Fruit fly (Drosophila melanogaster) whole organism, wandering third instar larva: ENCODE measurements around the gene Sbp2.

ENCODE experiments used
- Abd-B ChIP-seq: fragments of >200 bp; optimal IDR thresholded peaks from 2 replicates; lab custom pipeline; 2017; ENCODE audit warnings: missing biosample characterization, missing genetic modification characterization
- CG32264 ChIP-seq: fragments of 200-800 bp; sonication (Bioruptor generic); optimal IDR thresholded peaks from 2 replicates; lab custom pipeline; 2016; ENCODE audit warnings: missing biosample characterization, missing genetic modification characterization
- CG9705 ChIP-seq: fragments of 200-800 bp; sonication (Bioruptor generic); optimal IDR thresholded peaks from 2 replicates; lab custom pipeline; 2018; ENCODE audit warnings: missing biosample characterization, mild to moderate bottlenecking, missing genetic modification characterization
- CrebA ChIP-seq: fragments of 200-800 bp; sonication (Bioruptor generic); optimal IDR thresholded peaks from 2 replicates; lab custom pipeline; 2016; ENCODE audit warnings: missing biosample characterization, mild to moderate bottlenecking, missing genetic modification characterization, borderline replicate concordance
- Dfd ChIP-seq: fragments of >200 bp; optimal IDR thresholded peaks from 2 replicates; lab custom pipeline; 2017; ENCODE audit warnings: missing biosample characterization, missing genetic modification characterization
- Dif ChIP-seq: fragments of 200-275, 200-300 bp; sonication (Bioruptor generic); optimal IDR thresholded peaks from 2 replicates; lab custom pipeline; 2018; ENCODE audit warnings: missing biosample characterization, missing genetic modification characterization; ENCODE audit not compliant: partially characterized antibody
- GATAd ChIP-seq: sonication (Bioruptor generic); optimal IDR thresholded peaks from 2 replicates; lab custom pipeline; 2016; ENCODE audit warnings: missing biosample characterization, missing genetic modification characterization
- HLH106 ChIP-seq: fragments of 200-800 bp; optimal IDR thresholded peaks from 3 replicates; lab custom pipeline; 2019; ENCODE audit warnings: missing biosample characterization, mild to moderate bottlenecking, missing genetic modification characterization, moderate library complexity
- Hnf4 ChIP-seq: fragments of 200-800 bp; sonication (Bioruptor generic); optimal IDR thresholded peaks from 2 replicates; lab custom pipeline; 2016; ENCODE audit warnings: missing biosample characterization, mild to moderate bottlenecking, missing genetic modification characterization
- Hr78 ChIP-seq: fragments of >200 bp; optimal IDR thresholded peaks from 2 replicates; lab custom pipeline; 2017; ENCODE audit warnings: missing biosample characterization, missing genetic modification characterization
- Hr83 ChIP-seq: fragments of 200-300 bp; sonication (Bioruptor generic); optimal IDR thresholded peaks from 2 replicates; lab custom pipeline; 2016; ENCODE audit warnings: missing biosample characterization, mild to moderate bottlenecking, missing genetic modification characterization, moderate library complexity; ENCODE audit not compliant: poor library complexity, severe bottlenecking
- Jra ChIP-seq: sonication (Bioruptor generic); optimal IDR thresholded peaks from 2 replicates; lab custom pipeline; 2016; ENCODE audit warnings: missing biosample characterization, missing genetic modification characterization
- Mio ChIP-seq: sonication (Bioruptor generic); optimal IDR thresholded peaks from 2 replicates; lab custom pipeline; 2016; ENCODE audit warnings: missing biosample characterization, missing genetic modification characterization
- Myc ChIP-seq: fragments of >200 bp; optimal IDR thresholded peaks from 2 replicates; lab custom pipeline; 2017
- N ChIP-seq: fragments of >200 bp; optimal IDR thresholded peaks from 2 replicates; lab custom pipeline; 2018; ENCODE audit warnings: missing biosample characterization, missing external identifiers, missing genetic modification characterization
- OdsH ChIP-seq: fragments of 200-800 bp; sonication (Bioruptor generic); optimal IDR thresholded peaks from 2 replicates; lab custom pipeline; 2016; ENCODE audit warnings: missing biosample characterization, mild to moderate bottlenecking, missing genetic modification characterization
- Rel ChIP-seq, 2 experiments: fragments of 200-800 bp; sonication (Bioruptor generic) in 1 of 2; optimal IDR thresholded peaks; 2 replicates in 1 of 2; 3 replicates in 1 of 2; lab custom pipeline; 2016 to 2019; ENCODE audit warnings: mild to moderate bottlenecking in 2 of 2, missing biosample characterization in 2 of 2, missing genetic modification characterization in 2 of 2, moderate library complexity in 1 of 2
- Sp1 ChIP-seq: fragments of 200-800 bp; sonication (Bioruptor generic); optimal IDR thresholded peaks from 3 replicates; lab custom pipeline; 2019; ENCODE audit warnings: missing biosample characterization, mild to moderate bottlenecking, missing genetic modification characterization, moderate library complexity
- Vsx2 ChIP-seq: fragments of 200-300, 225-300 bp; sonication (Bioruptor generic); optimal IDR thresholded peaks from 2 replicates; lab custom pipeline; 2018; ENCODE audit warnings: missing biosample characterization, missing genetic modification characterization; ENCODE audit not compliant: partially characterized antibody
- br ChIP-seq: fragments of 200-800 bp; sonication (Bioruptor generic); optimal IDR thresholded peaks from 2 replicates; lab custom pipeline; 2016; ENCODE audit warnings: missing biosample characterization, missing genetic modification characterization
- brk ChIP-seq: fragments of 200-800 bp; sonication (Bioruptor generic); optimal IDR thresholded peaks from 2 replicates; lab custom pipeline; 2016; ENCODE audit warnings: missing biosample characterization, mild to moderate bottlenecking, missing genetic modification characterization
- dl ChIP-seq, 2 experiments: fragments of 175-275, 200-275 bp in 1 of 2; fragments of 200-275 bp in 1 of 2; sonication (Bioruptor generic); optimal IDR thresholded peaks; lab custom pipeline; 2018; ENCODE audit warnings: mild to moderate bottlenecking in 2 of 2, missing biosample characterization in 2 of 2, missing genetic modification characterization in 2 of 2, moderate library complexity in 2 of 2; ENCODE audit not compliant: partially characterized antibody in 2 of 2, insufficient read depth in 1 of 2
- dmrt93B ChIP-seq: fragments of 200-800 bp; sonication (Bioruptor generic); optimal IDR thresholded peaks from 2 replicates; lab custom pipeline; 2018; ENCODE audit warnings: missing biosample characterization, mild to moderate bottlenecking, missing genetic modification characterization
- dsf ChIP-seq: sonication (Bioruptor generic); optimal IDR thresholded peaks from 2 replicates; lab custom pipeline; 2016; ENCODE audit warnings: missing biosample characterization, missing genetic modification characterization, borderline replicate concordance
- ey ChIP-seq: fragments of 200-800 bp; sonication (Bioruptor generic); optimal IDR thresholded peaks from 2 replicates; lab custom pipeline; 2016; ENCODE audit warnings: missing biosample characterization, missing genetic modification characterization
- foxo ChIP-seq, 2 experiments: fragments of 200-800 bp; sonication (Bioruptor generic); optimal IDR thresholded peaks; 2 replicates in 1 of 2; 3 replicates in 1 of 2; lab custom pipeline; 2016 to 2017; ENCODE audit warnings: missing biosample characterization in 2 of 2, missing genetic modification characterization in 2 of 2
- fru ChIP-seq: fragments of 200-800 bp; sonication (Bioruptor generic); optimal IDR thresholded peaks from 3 replicates; lab custom pipeline; 2016; ENCODE audit warnings: missing biosample characterization, mild to moderate bottlenecking, missing genetic modification characterization
- h ChIP-seq: fragments of 200-800 bp; sonication (Bioruptor generic); optimal IDR thresholded peaks from 3 replicates; lab custom pipeline; 2016; ENCODE audit warnings: missing biosample characterization, mild to moderate bottlenecking, missing genetic modification characterization
- jim ChIP-seq: fragments of 175-275, 200-325 bp; sonication (Bioruptor generic); optimal IDR thresholded peaks from 2 replicates; lab custom pipeline; 2016; ENCODE audit warnings: missing biosample characterization, mild to moderate bottlenecking, missing genetic modification characterization
- lola ChIP-seq: fragments of >200 bp; optimal IDR thresholded peaks from 2 replicates; lab custom pipeline; 2017; ENCODE audit warnings: missing biosample characterization, missing genetic modification characterization
- pan ChIP-seq: fragments of >200 bp; optimal IDR thresholded peaks from 2 replicates; lab custom pipeline; 2017
- psq ChIP-seq: fragments of 200-800 bp; sonication (Bioruptor generic); optimal IDR thresholded peaks from 3 replicates; lab custom pipeline; 2017; ENCODE audit warnings: missing biosample characterization, mild to moderate bottlenecking, missing genetic modification characterization, moderate library complexity
- rgr ChIP-seq: fragments of 200-800 bp; sonication (Bioruptor generic); optimal IDR thresholded peaks from 3 replicates; lab custom pipeline; 2016; ENCODE audit warnings: missing biosample characterization, mild to moderate bottlenecking, missing genetic modification characterization
- sage ChIP-seq: fragments of 200-800 bp; sonication (Bioruptor generic); optimal IDR thresholded peaks from 2 replicates; lab custom pipeline; 2016; ENCODE audit warnings: missing biosample characterization, mild to moderate bottlenecking, missing genetic modification characterization
- sv ChIP-seq: fragments of 200-800 bp; sonication (Bioruptor generic); optimal IDR thresholded peaks from 3 replicates; lab custom pipeline; 2016; ENCODE audit warnings: missing biosample characterization, missing genetic modification characterization
- tai ChIP-seq: sonication (Bioruptor generic); optimal IDR thresholded peaks from 2 replicates; lab custom pipeline; 2016; ENCODE audit warnings: missing biosample characterization, missing genetic modification characterization
- usp ChIP-seq: fragments of >200 bp; optimal IDR thresholded peaks from 2 replicates; lab custom pipeline; 2017; ENCODE audit warnings: missing biosample characterization, missing genetic modification characterization
- woc ChIP-seq: sonication (Bioruptor generic); optimal IDR thresholded peaks from 2 replicates; lab custom pipeline; 2016; ENCODE audit warnings: missing biosample characterization, mild to moderate bottlenecking, missing genetic modification characterization

Sbp2 gene

DNA sequence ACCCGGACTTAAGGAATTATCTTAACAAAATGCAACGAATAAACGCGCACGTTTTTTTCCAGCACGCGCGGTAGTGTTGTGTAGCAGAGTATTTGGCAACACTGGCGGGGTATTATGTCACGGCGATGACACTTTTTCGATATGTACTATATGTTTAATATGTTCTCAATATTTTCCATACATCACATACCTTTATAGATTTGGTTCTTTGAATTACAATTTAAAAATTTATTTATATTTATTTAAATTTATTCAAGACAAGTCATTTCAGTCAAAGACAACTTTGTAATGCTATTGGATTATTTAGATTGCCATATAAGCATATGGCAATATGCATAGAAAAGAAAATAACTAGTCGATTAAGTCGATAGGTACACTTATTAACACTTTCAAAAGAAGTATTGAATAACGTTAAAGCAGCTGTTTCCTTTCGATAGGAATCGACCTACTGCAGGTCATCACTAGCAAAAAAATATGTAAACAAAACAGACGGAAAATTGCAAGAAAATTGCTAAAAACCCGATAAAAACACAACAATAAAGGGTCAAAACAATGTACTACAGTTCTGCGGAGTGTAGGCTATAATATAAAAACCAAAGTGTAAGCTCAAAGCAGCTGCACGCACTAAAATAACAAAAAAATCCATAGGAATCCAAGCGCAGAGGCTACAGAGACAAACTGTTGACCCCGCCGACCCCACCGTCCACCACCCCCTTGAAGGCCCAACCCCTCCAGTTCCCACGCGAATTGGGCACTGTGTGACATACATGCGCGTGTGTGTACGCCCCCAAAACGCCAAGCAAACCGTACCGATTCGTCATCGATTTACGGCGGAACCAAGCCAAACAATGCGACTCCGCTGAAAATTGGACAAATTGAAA lies 42.4 kb downstream of the Sbp2 start, which contains the start of the genes CG7182 and GAPcenA:
CG7182 (minus strand) TSS at position 283 of the 881 bp plus-strand sequence.
GAPcenA (plus strand) TSS at position 462 of the 881 bp plus-strand sequence.
- TF ChIP-seq Hr78 (no peak), tai (GFP tag; lab: Kevin White, UChicago) (no peak), GATAd (no peak), dl (GFP tag; optimal IDR thresholded peaks at IDR 0.05; lab: Kevin White, UChicago; ENCODE audit: insufficient read depth in 1 of 2, partially characterized antibody in 2 of 2) (no peak), rgr (peak; percentile 80), sage (no peak), Abd-B (no peak), Jra (GFP tag; lab: Kevin White, UChicago) (peak; percentile 62), Hr83 (peak; percentile 33), CrebA (GFP tag; lab: Kevin White, UChicago) (no peak), h (peak; percentile 76), brk (GFP tag; lab: Kevin White, UChicago) (no peak), Vsx2 (GFP tag; lab: Kevin White, UChicago) (no peak), CG32264 (GFP tag; lab: Kevin White, UChicago) (no peak), Hnf4 (GFP tag; lab: Kevin White, UChicago) (no peak), Rel (GFP tag; optimal IDR thresholded peaks at IDR 0.05; lab: Kevin White, UChicago) (no peak), Rel (tag; optimal IDR thresholded peaks at IDR 0.05; lab: Kevin White, UChicago) (peak; percentile 85), jim (no peak), woc (GFP tag; lab: Kevin White, UChicago) (no peak), Dfd (GFP tag; lab: Kevin White, UChicago) (no peak), br (GFP tag; lab: Kevin White, UChicago) (peak; percentile 49), Mio (no peak), CG9705 (peak; percentile 64), foxo (GFP tag; optimal IDR thresholded peaks at IDR 0.05; lab: Kevin White, UChicago) (peak in 1 of 2 experiments; percentile 85), OdsH (GFP tag; lab: Kevin White, UChicago) (peak; percentile 62), usp (no peak), ey (GFP tag; lab: Kevin White, UChicago) (peak; percentile 37), psq (peak; percentile 79), lola (GFP tag; lab: Kevin White, UChicago) (no peak), dsf (no peak), HLH106 (tag; lab: Kevin White, UChicago) (peak; percentile 87), sv (GFP tag; lab: Kevin White, UChicago) (no peak), Myc (lab: Kevin White, UChicago) (no peak), Sp1 (GFP tag; lab: Kevin White, UChicago) (peak; percentile 82), dmrt93B (GFP tag; lab: Kevin White, UChicago) (peak; percentile 72), pan (lab: Kevin White, UChicago) (no peak), Dif (GFP tag; lab: Kevin White, UChicago) (no peak), N (no peak), fru (peak; percentile 75)

DNA sequence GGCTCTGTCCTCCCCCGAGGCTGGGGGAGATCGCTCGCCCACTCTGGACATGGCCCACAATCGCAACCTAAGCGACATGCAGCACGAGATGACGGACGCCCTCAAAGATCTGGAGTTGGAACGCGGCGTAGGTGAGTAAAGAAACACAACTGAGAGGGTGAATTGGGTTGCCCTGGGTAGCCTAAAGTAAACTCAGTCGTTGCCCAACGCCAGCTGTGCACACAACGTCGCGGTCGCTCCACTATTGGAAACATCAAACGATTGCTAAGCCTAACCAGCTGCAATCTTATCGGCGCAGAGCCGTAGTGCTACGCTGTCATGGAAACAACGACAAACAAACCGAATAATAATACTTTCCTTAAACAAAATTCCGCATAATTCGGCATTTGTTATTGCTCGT lies 43.4 kb downstream of the Sbp2 start:
- TF ChIP-seq Abd-B: no peak
- TF ChIP-seq pan (lab: Kevin White, UChicago): no peak
- no peak for TF ChIP-seq woc (GFP tag; lab: Kevin White, UChicago)
- TF ChIP-seq tai (GFP tag; lab: Kevin White, UChicago): no peak
- TF ChIP-seq OdsH (GFP tag; lab: Kevin White, UChicago): peak; percentile 20
- TF ChIP-seq ey (GFP tag; lab: Kevin White, UChicago): no peak
- TF ChIP-seq Hr83: peak; percentile 80
- TF ChIP-seq HLH106 (tag; lab: Kevin White, UChicago): no peak
